Fruit fly (Drosophila melanogaster) whole organism, embryonic: Measurements from ENCODE around the gene trem.
A peak's percentile ranks its signal among the peaks of the same experiment; 100 is the strongest.

Source experiments
- CG12299 ChIP-seq: fragments of 200-800 bp; sonication (Bioruptor generic); optimal IDR thresholded peaks from 2 replicates; lab custom pipeline; 2018; ENCODE audit warnings: missing biosample characterization, mild to moderate bottlenecking, missing genetic modification characterization
- CG13775 ChIP-seq: fragments of 200-800 bp; sonication (Bioruptor generic); optimal IDR thresholded peaks from 3 replicates; lab custom pipeline; 2017; ENCODE audit warnings: missing biosample characterization, mild to moderate bottlenecking, missing genetic modification characterization
- CG8478 ChIP-seq: fragments of >200 bp; optimal IDR thresholded peaks from 2 replicates; lab custom pipeline; 2018
- cas ChIP-seq: fragments of 200-800 bp; sonication (Bioruptor generic); IDR thresholded peaks from 2 replicates; pipeline ENCODE4 v1.3.6; 2022; ENCODE audit warnings: missing biosample characterization, missing genetic modification characterization
- gcm2 ChIP-seq: fragments of 200-800 bp; sonication (Bioruptor generic); optimal IDR thresholded peaks from 2 replicates; lab custom pipeline; 2016; ENCODE audit warnings: missing biosample characterization, missing genetic modification characterization
- mirr ChIP-seq: fragments of 200-800 bp; sonication (Bioruptor generic); optimal IDR thresholded peaks from 3 replicates; lab custom pipeline; 2018; ENCODE audit warnings: missing biosample characterization, mild to moderate bottlenecking, missing genetic modification characterization
- stc ChIP-seq: fragments of 200-800 bp; sonication (Bioruptor generic); IDR thresholded peaks from 2 replicates; pipeline ENCODE4 v1.3.6; 2022; ENCODE audit warnings: missing biosample characterization, missing genetic modification characterization
- zen ChIP-seq: fragments of 200-800 bp; sonication (Bioruptor generic); optimal IDR thresholded peaks from 3 replicates; lab custom pipeline; 2018; ENCODE audit warnings: missing biosample characterization, mild to moderate bottlenecking, missing genetic modification characterization, moderate library complexity

DNA sequence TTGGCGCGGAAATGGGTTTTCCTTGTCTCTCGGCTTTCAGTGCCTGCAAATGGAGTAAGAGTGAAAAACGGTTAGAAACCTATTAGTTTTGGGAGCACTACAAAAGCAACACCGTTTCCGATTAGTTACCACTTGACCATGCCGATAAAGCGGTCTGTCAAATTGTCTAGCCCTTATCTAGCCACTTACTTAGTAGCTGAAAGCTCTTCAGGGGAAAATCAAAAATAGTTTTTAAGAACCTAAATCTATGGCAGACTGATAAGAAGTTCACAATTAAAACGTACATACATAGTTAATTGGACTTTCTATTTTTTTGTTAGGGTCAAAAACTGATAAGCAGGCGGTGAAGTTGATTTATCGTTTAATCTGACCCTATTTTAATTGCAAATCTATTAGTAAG lies 24.5 kb downstream of the trem start:
- TF ChIP-seq CG12299 (tag; lab: Kevin White, UChicago) (no peak), cas (GFP tag; lab: Robert Waterston, UW) (no peak), CG13775 (GFP tag; lab: Kevin White, UChicago) (no peak), mirr (GFP tag; lab: Kevin White, UChicago) (peak; percentile 91), gcm2 (GFP tag; lab: Kevin White, UChicago) (no peak), CG8478 (no peak), stc (GFP tag; lab: Robert Waterston, UW) (no peak), zen (tag; lab: Kevin White, UChicago) (no peak)
